Fruit fly (Drosophila melanogaster): ENCODE data around the gene Idh3g.

- TF ChIP-seq Myc (optimal IDR thresholded peaks at IDR 0.05) (no peak), Hr83 (GFP tag; optimal IDR thresholded peaks at IDR 0.05; ENCODE audit: poor library complexity, severe bottlenecking) (no peak), pan (optimal IDR thresholded peaks at IDR 0.05) (no peak), sage (GFP tag; optimal IDR thresholded peaks at IDR 0.05) (no peak), Hnf4 (GFP tag; optimal IDR thresholded peaks at IDR 0.05) (no peak), Jra (GFP tag; optimal IDR thresholded peaks at IDR 0.05) (no peak)
Measured at dm6 chr3R:25638381-25638780, 42.3 kb upstream of the Idh3g start.
